Worm (Caenorhabditis elegans): Measurements from ENCODE around the gene egli-1.

- TF ChIP-seq unc-62 (GFP tag; optimal IDR thresholded peaks at IDR 0.05) = no peak
- TF ChIP-seq lsy-2 (tag; optimal IDR thresholded peaks at IDR 0.05) = no peak
- no peak for TF ChIP-seq mep-1 (tag; optimal IDR thresholded peaks at IDR 0.05)
- no peak for TF ChIP-seq unc-120 (tag; optimal IDR thresholded peaks at IDR 0.05; ENCODE audit: poor library complexity, severe bottlenecking)
- no peak for TF ChIP-seq ztf-11 (tag; optimal IDR thresholded peaks at IDR 0.05)
- TF ChIP-seq drap-1 (GFP tag; optimal IDR thresholded peaks at IDR 0.05) = no peak
- TF ChIP-seq mab-5 (tag; optimal IDR thresholded peaks at IDR 0.05) = no peak
- TF ChIP-seq cnd-1 (tag; optimal IDR thresholded peaks at IDR 0.05) = no peak
- no peak for TF ChIP-seq elt-1 (tag; optimal IDR thresholded peaks at IDR 0.05; ENCODE audit: borderline replicate concordance, insufficient read depth)
- no peak for TF ChIP-seq nhr-237 (tag; optimal IDR thresholded peaks at IDR 0.05)
- TF ChIP-seq lin-13 (tag; optimal IDR thresholded peaks at IDR 0.05) = no peak
- TF ChIP-seq unc-39 (tag; optimal IDR thresholded peaks at IDR 0.05) = no peak
- TF ChIP-seq nhr-12 (tag; optimal IDR thresholded peaks at IDR 0.05) = no peak
Observed at ce11 chrII:9345116-9345515, 21.4 kb downstream of the egli-1 start.
